Fruit fly (Drosophila melanogaster) whole organism, embryonic: ENCODE results near the gene CG13131.
A peak's percentile ranks its signal among the peaks of the same experiment; 100 is the strongest.

Experiments used
- Bgb ChIP-seq: fragments of 200-800 bp; sonication (Bioruptor generic); IDR thresholded peaks from 2 replicates; pipeline ENCODE4 v1.3.6; 2022; ENCODE audit warnings: missing biosample characterization, missing genetic modification characterization; ENCODE audit not compliant: partially characterized antibody
- Blimp-1 ChIP-seq: fragments of 200-800 bp; sonication (Bioruptor generic); optimal IDR thresholded peaks from 3 replicates; lab custom pipeline; 2018; ENCODE audit warnings: missing biosample characterization, missing genetic modification characterization, mild to moderate bottlenecking, moderate library complexity, missing genetic modification reagents
- CG10366 ChIP-seq: fragments of 200-800 bp; sonication (Bioruptor generic); IDR thresholded peaks from 2 replicates; pipeline ENCODE4 v1.3.6; 2022; ENCODE audit warnings: missing biosample characterization, missing genetic modification characterization
- CG10565 ChIP-seq: fragments of 200-800 bp; sonication (Bioruptor generic); optimal IDR thresholded peaks from 3 replicates; lab custom pipeline; 2016; ENCODE audit warnings: missing biosample characterization, mild to moderate bottlenecking, missing genetic modification characterization
- CG12299 ChIP-seq: fragments of 200-800 bp; sonication (Bioruptor generic); optimal IDR thresholded peaks from 2 replicates; lab custom pipeline; 2018; ENCODE audit warnings: missing biosample characterization, mild to moderate bottlenecking, missing genetic modification characterization
- CG13287 ChIP-seq: fragments of 200-800 bp; sonication (Bioruptor generic); IDR thresholded peaks from 2 replicates; pipeline ENCODE4 v1.3.6; 2022; ENCODE audit warnings: missing biosample characterization, missing genetic modification characterization; ENCODE audit not compliant: partially characterized antibody
- CG14441 ChIP-seq: fragments of 200-800 bp; sonication (Bioruptor generic); IDR thresholded peaks from 2 replicates; pipeline ENCODE4 v1.3.6; 2022; ENCODE audit warnings: missing biosample characterization, missing genetic modification characterization
- CG14965 ChIP-seq: fragments of 200-800 bp; sonication (Bioruptor generic); optimal IDR thresholded peaks from 2 replicates; lab custom pipeline; 2016; ENCODE audit warnings: missing biosample characterization, missing genetic modification characterization, borderline replicate concordance
- CG18764 ChIP-seq: fragments of 200-800 bp; sonication (Bioruptor generic); optimal IDR thresholded peaks from 3 replicates; lab custom pipeline; 2016; ENCODE audit warnings: missing biosample characterization, missing genetic modification characterization
- CG30431 ChIP-seq: fragments of 200-800 bp; sonication (Bioruptor generic); optimal IDR thresholded peaks from 2 replicates; lab custom pipeline; 2017; ENCODE audit warnings: missing biosample characterization, missing genetic modification characterization
- CG32532 ChIP-seq: fragments of 200-800 bp; sonication (Bioruptor generic); IDR thresholded peaks from 2 replicates; pipeline ENCODE4 v1.3.6; 2022; ENCODE audit warnings: missing biosample characterization, missing genetic modification characterization
- CG3407 ChIP-seq: fragments of 200-800 bp; sonication (Bioruptor generic); optimal IDR thresholded peaks from 2 replicates; lab custom pipeline; 2018; ENCODE audit warnings: missing biosample characterization, mild to moderate bottlenecking, missing genetic modification characterization
- CG6683 ChIP-seq: fragments of 200-800 bp; sonication (Bioruptor generic); optimal IDR thresholded peaks from 2 replicates; lab custom pipeline; 2017; ENCODE audit warnings: missing biosample characterization, mild to moderate bottlenecking, missing genetic modification characterization, missing genetic modification reagents
- CG8359 ChIP-seq: fragments of 200-800 bp; sonication (Bioruptor generic); optimal IDR thresholded peaks from 2 replicates; lab custom pipeline; 2017; ENCODE audit warnings: missing biosample characterization, mild to moderate bottlenecking, missing genetic modification characterization, borderline replicate concordance
- CG8388 ChIP-seq: fragments of 200-800 bp; sonication (Bioruptor generic); optimal IDR thresholded peaks from 2 replicates; lab custom pipeline; 2019; ENCODE audit warnings: missing biosample characterization, mild to moderate bottlenecking, missing genetic modification characterization, moderate library complexity
- CG8478 ChIP-seq: fragments of >200 bp; optimal IDR thresholded peaks from 2 replicates; lab custom pipeline; 2018
- D19B ChIP-seq: fragments of 200-800 bp; sonication (Bioruptor generic); optimal IDR thresholded peaks from 2 replicates; lab custom pipeline; 2017; ENCODE audit warnings: missing biosample characterization, mild to moderate bottlenecking, missing genetic modification characterization
- Dref ChIP-seq: fragments of 200-800 bp; sonication (Bioruptor generic); IDR thresholded peaks from 2 replicates; pipeline ENCODE4 v1.3.6; 2022; ENCODE audit warnings: missing biosample characterization, missing genetic modification characterization
- Eip74EF ChIP-seq, 2 experiments: fragments of 200-800 bp in 1 of 2; fragments of >200 bp in 1 of 2; sonication (Bioruptor generic) in 1 of 2; optimal IDR thresholded peaks; 2 replicates each; lab custom pipeline; 2017 to 2019; ENCODE audit warnings: missing biosample characterization in 2 of 2, missing genetic modification characterization in 2 of 2, mild to moderate bottlenecking in 1 of 2, moderate library complexity in 1 of 2
- GATAe ChIP-seq: fragments of 200-800 bp; sonication (Bioruptor generic); conservative IDR thresholded peaks from 2 replicates; pipeline ENCODE4 v1.3.6; 2022; ENCODE audit warnings: missing biosample characterization, missing genetic modification characterization
- H2.0 ChIP-seq: fragments of 200-800 bp; sonication (Bioruptor generic); IDR thresholded peaks from 2 replicates; pipeline ENCODE4 v1.3.6; 2022; ENCODE audit warnings: missing biosample characterization, missing genetic modification characterization
- Hr39 ChIP-seq: fragments of >200 bp; optimal IDR thresholded peaks from 2 replicates; lab custom pipeline; 2017
- Meics ChIP-seq: fragments of 200-800 bp; sonication (Bioruptor generic); optimal IDR thresholded peaks from 2 replicates; lab custom pipeline; 2017; ENCODE audit warnings: missing biosample characterization, mild to moderate bottlenecking, missing genetic modification characterization
- NFAT ChIP-seq: fragments of 200-800 bp; sonication (Bioruptor generic); IDR thresholded peaks from 2 replicates; pipeline ENCODE4 v1.3.6; 2022; ENCODE audit warnings: missing biosample characterization, missing genetic modification characterization
- Nf-YB ChIP-seq: fragments of 200-800 bp; sonication (Bioruptor generic); optimal IDR thresholded peaks from 3 replicates; lab custom pipeline; 2019; ENCODE audit warnings: missing biosample characterization, mild to moderate bottlenecking, missing genetic modification characterization, moderate library complexity
- NfI ChIP-seq: fragments of 200-800 bp; sonication (Bioruptor generic); optimal IDR thresholded peaks from 3 replicates; lab custom pipeline; 2018; ENCODE audit warnings: missing biosample characterization, mild to moderate bottlenecking, missing genetic modification characterization, moderate library complexity
- PHDP ChIP-seq: fragments of 200-800 bp; sonication (Bioruptor generic); optimal IDR thresholded peaks from 3 replicates; lab custom pipeline; 2018; ENCODE audit warnings: missing biosample characterization, mild to moderate bottlenecking, missing genetic modification characterization, moderate library complexity
- al ChIP-seq: fragments of 200-800 bp; sonication (Bioruptor generic); IDR thresholded peaks from 2 replicates; pipeline ENCODE4 v1.3.6; 2022; ENCODE audit warnings: missing biosample characterization, missing genetic modification characterization
- ap ChIP-seq: fragments of 200-800 bp; sonication (Bioruptor generic); IDR thresholded peaks from 2 replicates; pipeline ENCODE4 v1.3.6; 2022; ENCODE audit warnings: missing biosample characterization, missing genetic modification characterization
- bcd ChIP-seq: fragments of 200-800 bp; sonication (Bioruptor generic); optimal IDR thresholded peaks from 2 replicates; lab custom pipeline; 2017; ENCODE audit warnings: missing biosample characterization, mild to moderate bottlenecking, missing genetic modification characterization
- cas ChIP-seq: fragments of 200-800 bp; sonication (Bioruptor generic); IDR thresholded peaks from 2 replicates; pipeline ENCODE4 v1.3.6; 2022; ENCODE audit warnings: missing biosample characterization, missing genetic modification characterization
- cato ChIP-seq: fragments of 200-800 bp; sonication (Bioruptor generic); optimal IDR thresholded peaks from 2 replicates; lab custom pipeline; 2016; ENCODE audit warnings: missing biosample characterization, missing genetic modification characterization, borderline replicate concordance
- chn ChIP-seq: fragments of 200-800 bp; sonication (Bioruptor generic); optimal IDR thresholded peaks from 2 replicates; lab custom pipeline; 2016; ENCODE audit warnings: missing biosample characterization, missing genetic modification characterization
- en ChIP-seq: fragments of 200-800 bp; sonication (Bioruptor generic); optimal IDR thresholded peaks from 2 replicates; lab custom pipeline; 2016; ENCODE audit warnings: missing biosample characterization, missing genetic modification characterization
- fru ChIP-seq: fragments of >200 bp; optimal IDR thresholded peaks from 2 replicates; lab custom pipeline; 2017
- fu2 ChIP-seq: fragments of 200-800 bp; sonication (Bioruptor generic); optimal IDR thresholded peaks from 2 replicates; lab custom pipeline; 2016; ENCODE audit warnings: missing biosample characterization, missing genetic modification characterization
- gro ChIP-seq: fragments of 200-800 bp; sonication (Bioruptor generic); optimal IDR thresholded peaks from 2 replicates; lab custom pipeline; 2016; ENCODE audit warnings: missing biosample characterization, missing genetic modification characterization
- ham ChIP-seq: fragments of 200-800 bp; sonication (Bioruptor generic); IDR thresholded peaks from 2 replicates; pipeline ENCODE4 v1.3.6; 2022; ENCODE audit warnings: missing biosample characterization, missing genetic modification characterization
- hb ChIP-seq: fragments of 200-800 bp; sonication (Bioruptor generic); IDR thresholded peaks from 3 replicates; pipeline ENCODE4 v1.3.6; 2022; ENCODE audit warnings: missing biosample characterization, missing genetic modification characterization; ENCODE audit not compliant: partially characterized antibody
- ind ChIP-seq: fragments of 200-800 bp; sonication (Bioruptor generic); optimal IDR thresholded peaks from 3 replicates; lab custom pipeline; 2016; ENCODE audit warnings: missing biosample characterization, missing genetic modification characterization
- insv ChIP-seq, 2 experiments: fragments of 200-800 bp; sonication (Bioruptor generic); optimal IDR thresholded peaks; 3 replicates each; lab custom pipeline; 2016 to 2018; ENCODE audit warnings: missing biosample characterization in 2 of 2, missing genetic modification characterization in 2 of 2
- klu ChIP-seq: fragments of 200-800 bp; sonication (Bioruptor generic); IDR thresholded peaks from 2 replicates; pipeline ENCODE4 v1.3.6; 2022; ENCODE audit warnings: missing biosample characterization, missing genetic modification characterization
- p53 ChIP-seq: fragments of 200-800 bp; sonication (Bioruptor generic); optimal IDR thresholded peaks from 2 replicates; lab custom pipeline; 2016; ENCODE audit warnings: missing biosample characterization, missing genetic modification characterization
- peb ChIP-seq: fragments of 200-800 bp; sonication (Bioruptor generic); IDR thresholded peaks from 2 replicates; pipeline ENCODE4 v1.3.6; 2022; ENCODE audit warnings: missing biosample characterization, missing genetic modification characterization
- repo ChIP-seq: fragments of 200-800 bp; sonication (Bioruptor generic); optimal IDR thresholded peaks from 2 replicates; lab custom pipeline; 2016; ENCODE audit warnings: missing biosample characterization, missing genetic modification characterization
- row ChIP-seq: fragments of 200-800 bp; sonication (Bioruptor generic); IDR thresholded peaks from 3 replicates; pipeline ENCODE4 v1.3.6; 2022; ENCODE audit warnings: missing biosample characterization, missing genetic modification characterization
- sens-2 ChIP-seq: fragments of 200-800 bp; sonication (Bioruptor generic); IDR thresholded peaks from 2 replicates; pipeline ENCODE4 v1.3.6; 2022; ENCODE audit warnings: missing biosample characterization, missing genetic modification characterization
- sima ChIP-seq: fragments of 200-800 bp; sonication (Bioruptor generic); optimal IDR thresholded peaks from 2 replicates; lab custom pipeline; 2016; ENCODE audit warnings: missing biosample characterization, missing genetic modification characterization
- toy ChIP-seq: fragments of 200-800 bp; sonication (Bioruptor generic); IDR thresholded peaks from 2 replicates; pipeline ENCODE4 v1.3.6; 2022; ENCODE audit warnings: missing biosample characterization, missing genetic modification characterization
- tup ChIP-seq: fragments of 200-800 bp; sonication (Bioruptor generic); optimal IDR thresholded peaks from 2 replicates; lab custom pipeline; 2016; ENCODE audit warnings: missing biosample characterization, mild to moderate bottlenecking, missing genetic modification characterization, moderate library complexity
- zen2 ChIP-seq: fragments of 200-800 bp; sonication (Bioruptor generic); IDR thresholded peaks from 3 replicates; pipeline ENCODE4 v1.3.6; 2022; ENCODE audit warnings: missing biosample characterization, missing genetic modification characterization; ENCODE audit not compliant: partially characterized antibody

Gene CG13131

dm6 chr2L:10003593-10003992, 13.7 kb downstream of the CG13131 start, which contains the start of gene Ndf (continued):
- TF ChIP-seq CG32532 (GFP tag; lab: Robert Waterston, UW) (peak; percentile 83), sens-2 (GFP tag; lab: Robert Waterston, UW) (0 out of 2 replicates have a peak, but pooled peaks have one; percentile 8), Eip74EF (GFP tag; optimal IDR thresholded peaks at IDR 0.05; lab: Kevin White, UChicago) (no peak), NfI (GFP tag; lab: Kevin White, UChicago) (peak; percentile 77), al (GFP tag; lab: Robert Waterston, UW) (peak; percentile 57), H2.0 (peak; percentile 39; the same call in 1 of the 2 replicates), hb (GFP tag; lab: Robert Waterston, UW) (peak; percentile 65), CG14441 (peak; percentile 38; the same call in 1 of the 2 replicates), cas (GFP tag; lab: Robert Waterston, UW) (peak; percentile 61), GATAe (GFP tag; lab: Robert Waterston, UW) (peak; percentile 28; the same call in 1 of the 2 replicates), CG8478 (lab: Kevin White, UChicago) (no peak), peb (GFP tag; lab: Robert Waterston, UW) (no peak), NFAT (peak; percentile 79; the same call in 1 of the 2 replicates), tup (peak; percentile 62), CG14965 (GFP tag; lab: Kevin White, UChicago) (no peak), CG30431 (GFP tag; lab: Kevin White, UChicago) (peak; percentile 32), CG13287 (GFP tag; lab: Robert Waterston, UW) (peak; percentile 78), CG8359 (GFP tag; lab: Kevin White, UChicago) (no peak), repo (peak; percentile 41), fu2 (GFP tag; lab: Kevin White, UChicago) (no peak), Nf-YB (GFP tag; lab: Kevin White, UChicago) (peak; percentile 13), row (GFP tag; lab: Robert Waterston, UW) (peak; percentile 85), Meics (GFP tag; lab: Kevin White, UChicago) (peak; percentile 63), CG8388 (GFP tag; lab: Kevin White, UChicago) (peak; percentile 25), CG6683 (GFP tag; lab: Kevin White, UChicago) (peak; percentile 9), sima (no peak), cato (peak; percentile 32), en (GFP tag; lab: Kevin White, UChicago) (no peak), chn (peak; percentile 64), CG12299 (tag; lab: Kevin White, UChicago) (no peak), klu (GFP tag; lab: Robert Waterston, UW) (0 out of 2 replicates have a peak, but pooled peaks have one; percentile 9), Dref (GFP tag; lab: Robert Waterston, UW) (peak; percentile 96), CG10565 (GFP tag; lab: Kevin White, UChicago) (no peak), Bgb (GFP tag; lab: Robert Waterston, UW) (peak; percentile 87), insv (GFP tag; optimal IDR thresholded peaks at IDR 0.05; lab: Kevin White, UChicago) (no peak), CG10366 (GFP tag; lab: Robert Waterston, UW) (peak; percentile 57), toy (GFP tag; lab: Robert Waterston, UW) (0 out of 2 replicates have a peak, but pooled peaks have one; percentile 17), ap (no peak), Blimp-1 (GFP tag; lab: Kevin White, UChicago) (no peak), CG3407 (peak; percentile 43), D19B (GFP tag; lab: Kevin White, UChicago) (peak; percentile 18), zen2 (GFP tag; lab: Robert Waterston, UW) (peak; percentile 31; the same call in 1 of the 3 replicates), ind (GFP tag; lab: Kevin White, UChicago) (peak; percentile 66), PHDP (tag; lab: Kevin White, UChicago) (peak; percentile 59), CG18764 (GFP tag; lab: Kevin White, UChicago) (peak; percentile 63), ham (no peak), fru (lab: Kevin White, UChicago) (no peak), gro (GFP tag; lab: Kevin White, UChicago) (peak; percentile 60), p53 (GFP tag; lab: Kevin White, UChicago) (no peak), Hr39 (lab: Kevin White, UChicago) (no peak), bcd (GFP tag; lab: Kevin White, UChicago) (peak; percentile 74)
